Fruit fly (Drosophila melanogaster): Measurements from ENCODE around the gene Trc8.

Trc8 gene

DNA sequence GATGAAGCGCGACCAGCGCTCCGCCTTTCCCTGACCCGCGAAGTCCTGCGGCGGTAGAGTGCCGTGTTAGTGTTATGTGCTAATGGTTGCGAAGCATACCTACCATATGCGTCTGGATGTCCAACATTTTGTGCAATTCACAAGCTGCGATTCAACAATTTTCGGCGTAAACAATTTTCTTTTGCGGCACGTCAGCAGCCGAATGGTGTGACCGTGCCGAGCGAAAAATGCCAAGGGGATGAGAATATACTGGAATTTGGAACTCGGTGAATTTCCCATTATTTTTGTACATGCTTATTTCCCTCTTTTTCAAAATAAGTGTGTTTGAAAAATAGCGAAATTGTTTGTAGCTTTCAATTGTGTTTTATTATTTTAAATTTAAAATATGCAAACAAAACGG is 12.7 kb downstream of the Trc8 start, which contains the start of gene Spase12 (continued):
- TF ChIP-seq Mes4 (GFP tag; optimal IDR thresholded peaks at IDR 0.05) (no peak), CG17328 (GFP tag; IDR thresholded peaks at IDR 0.05) (no peak), CTCF (GFP tag; optimal IDR thresholded peaks at IDR 0.05) (no peak), tgo (GFP tag; IDR thresholded peaks at IDR 0.05) (no peak), fd96Cb (tag; optimal IDR thresholded peaks at IDR 0.05) (no peak), tup (GFP tag; optimal IDR thresholded peaks at IDR 0.05) (no peak), CG16863 (GFP tag; optimal IDR thresholded peaks at IDR 0.05) (no peak), gro (GFP tag; optimal IDR thresholded peaks at IDR 0.05) (no peak), stc (GFP tag; IDR thresholded peaks at IDR 0.05) (no peak), Dp (GFP tag; optimal IDR thresholded peaks at IDR 0.05) (peak; percentile 76), stwl (tag; optimal IDR thresholded peaks at IDR 0.05) (peak; percentile 29), Myb (GFP tag; optimal IDR thresholded peaks at IDR 0.05) (peak; percentile 44), disco-r (GFP tag; optimal IDR thresholded peaks at IDR 0.05) (no peak), CG31441 (GFP tag; IDR thresholded peaks at IDR 0.05) (no peak), HLHmδ (GFP tag; optimal IDR thresholded peaks at IDR 0.05) (no peak), CG18011 (GFP tag; optimal IDR thresholded peaks at IDR 0.05) (no peak), crp (GFP tag; optimal IDR thresholded peaks at IDR 0.05) (no peak), run (tag; optimal IDR thresholded peaks at IDR 0.05) (no peak), Dip3 (GFP tag; optimal IDR thresholded peaks at IDR 0.05) (no peak), CG1603 (tag; optimal IDR thresholded peaks at IDR 0.05) (peak; percentile 42), MESR4 (GFP tag; optimal IDR thresholded peaks at IDR 0.05) (peak; percentile 78), Aef1 (GFP tag; IDR thresholded peaks at IDR 0.05) (no peak), CG15514 (GFP tag; optimal IDR thresholded peaks at IDR 0.05) (no peak), Doc3 (GFP tag; IDR thresholded peaks at IDR 0.05; ENCODE audit: partially characterized antibody) (no peak), slou (GFP tag; optimal IDR thresholded peaks at IDR 0.05) (no peak), ro (GFP tag; IDR thresholded peaks at IDR 0.05) (no peak), Dref (GFP tag; IDR thresholded peaks at IDR 0.05) (no peak), NK7.1 (GFP tag; optimal IDR thresholded peaks at IDR 0.05) (no peak), pzg (GFP tag; optimal IDR thresholded peaks at IDR 0.05) (peak; percentile 71), Hsf (GFP tag; optimal IDR thresholded peaks at IDR 0.05) (no peak), Rx (GFP tag; IDR thresholded peaks at IDR 0.05) (no peak), caup (GFP tag; optimal IDR thresholded peaks at IDR 0.05; ENCODE audit: severe bottlenecking) (no peak), CG10267 (tag; optimal IDR thresholded peaks at IDR 0.05) (peak; percentile 19), CG6854 (GFP tag; optimal IDR thresholded peaks at IDR 0.05) (no peak), zfh2 (GFP tag; optimal IDR thresholded peaks at IDR 0.05) (no peak), CG7745 (tag; optimal IDR thresholded peaks at IDR 0.05) (no peak), CG30403 (GFP tag; optimal IDR thresholded peaks at IDR 0.05) (no peak), CG6791 (GFP tag; IDR thresholded peaks at IDR 0.05; ENCODE audit: partially characterized antibody) (peak; percentile 40; the same call in 1 of the 3 replicates), abd-A (tag; optimal IDR thresholded peaks at IDR 0.05) (no peak), rib (GFP tag; IDR thresholded peaks at IDR 0.05) (no peak), Atf-2 (GFP tag; optimal IDR thresholded peaks at IDR 0.05) (no peak), CG6254 (GFP tag; optimal IDR thresholded peaks at IDR 0.05) (no peak), CG14050 (GFP tag; IDR thresholded peaks at IDR 0.05) (no peak), gfzf (GFP tag; optimal IDR thresholded peaks at IDR 0.05) (peak; percentile 79), Scr (GFP tag; IDR thresholded peaks at IDR 0.05; ENCODE audit: partially characterized antibody) (no peak), H15 (GFP tag; IDR thresholded peaks at IDR 0.05) (no peak), CG15011 (GFP tag; optimal IDR thresholded peaks at IDR 0.05) (no peak), CG8478 (optimal IDR thresholded peaks at IDR 0.05) (no peak), al (GFP tag; IDR thresholded peaks at IDR 0.05) (no peak), bigmax (GFP tag; optimal IDR thresholded peaks at IDR 0.05) (no peak), NfI (GFP tag; optimal IDR thresholded peaks at IDR 0.05) (no peak), CG8089 (GFP tag; optimal IDR thresholded peaks at IDR 0.05) (no peak)
